Fruit fly (Drosophila melanogaster): Measurements from ENCODE around the gene RpS5a.

RpS5a gene

DNA sequence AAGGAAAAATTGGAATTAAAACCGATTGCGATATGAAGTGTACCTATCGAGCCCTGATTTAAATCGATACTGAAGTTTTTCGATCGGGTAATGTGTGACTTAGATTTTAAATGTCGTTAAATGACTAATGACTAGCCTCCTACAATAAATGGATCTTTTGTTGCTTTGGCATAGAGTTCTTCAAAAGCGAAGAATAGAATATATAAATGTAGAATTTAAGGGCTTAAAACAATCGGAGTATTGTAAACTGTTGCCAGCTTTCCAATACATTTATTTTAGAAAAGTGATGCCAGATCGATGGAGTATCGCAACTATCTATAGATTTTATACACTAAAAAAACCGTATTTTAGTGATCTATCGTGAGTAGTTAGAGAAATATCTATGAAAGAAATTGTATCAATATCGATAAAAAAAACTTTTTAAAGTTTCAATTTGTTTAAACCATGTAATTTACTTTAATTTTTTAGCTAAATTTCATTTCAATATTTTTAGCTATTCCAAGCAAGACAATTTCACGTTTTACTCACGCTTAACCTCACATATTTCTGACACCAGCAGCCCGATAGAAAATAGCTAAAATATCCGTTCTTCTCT, 5.0 kb downstream of the RpS5a start, which contains the start of the genes mei-217 and mei-218 (continued):
- peak; percentile 68 for TF ChIP-seq amos (GFP tag; IDR thresholded peaks at IDR 0.05; ENCODE audit: partially characterized antibody)
- no peak for TF ChIP-seq gro (GFP tag; optimal IDR thresholded peaks at IDR 0.05)
- no peak for TF ChIP-seq ham (GFP tag; IDR thresholded peaks at IDR 0.05)
- no peak for TF ChIP-seq CG12769 (tag; optimal IDR thresholded peaks at IDR 0.05)
- TF ChIP-seq Dp (GFP tag; optimal IDR thresholded peaks at IDR 0.05) = peak; percentile 40
- no peak for TF ChIP-seq cas (GFP tag; IDR thresholded peaks at IDR 0.05)
- no peak for TF ChIP-seq ara (GFP tag; IDR thresholded peaks at IDR 0.05)
- TF ChIP-seq CG7271 (tag; optimal IDR thresholded peaks at IDR 0.05) = no peak
- no peak for TF ChIP-seq PHDP (tag; optimal IDR thresholded peaks at IDR 0.05)
- no peak for TF ChIP-seq Oli (tag; optimal IDR thresholded peaks at IDR 0.05)
- TF ChIP-seq CG17385 (GFP tag; optimal IDR thresholded peaks at IDR 0.05) = no peak
- TF ChIP-seq danr (GFP tag; IDR thresholded peaks at IDR 0.05) = no peak
- TF ChIP-seq CG4730 (GFP tag; IDR thresholded peaks at IDR 0.05) = no peak
- TF ChIP-seq Med (GFP tag) = peak; percentile 58
- TF ChIP-seq bbx (GFP tag; IDR thresholded peaks at IDR 0.05; ENCODE audit: partially characterized antibody) = peak; percentile 71
- TF ChIP-seq Nf-YB (GFP tag; optimal IDR thresholded peaks at IDR 0.05) = no peak
- no peak for TF ChIP-seq org-1 (GFP tag; optimal IDR thresholded peaks at IDR 0.05)
- no peak for TF ChIP-seq CG34376 (GFP tag; optimal IDR thresholded peaks at IDR 0.05)
- TF ChIP-seq CG2875 (GFP tag; optimal IDR thresholded peaks at IDR 0.05) = no peak
- no peak for TF ChIP-seq sc (optimal IDR thresholded peaks at IDR 0.05)
- TF ChIP-seq sc (GFP tag; optimal IDR thresholded peaks at IDR 0.05) = no peak
- no peak for TF ChIP-seq ems (GFP tag; optimal IDR thresholded peaks at IDR 0.05)
- TF ChIP-seq sna (GFP tag; IDR thresholded peaks at IDR 0.05; ENCODE audit: partially characterized antibody) = peak; percentile 66
- no peak for TF ChIP-seq Dip2 (GFP tag; IDR thresholded peaks at IDR 0.05)
- TF ChIP-seq Mrtf (GFP tag; IDR thresholded peaks at IDR 0.05) = no peak
- TF ChIP-seq ftz-f1 (GFP tag; optimal IDR thresholded peaks at IDR 0.05) = no peak
- no peak for TF ChIP-seq CG13123 (GFP tag; optimal IDR thresholded peaks at IDR 0.05)
- TF ChIP-seq bab2 (GFP tag; optimal IDR thresholded peaks at IDR 0.05) = peak; percentile 4
- peak; percentile 32 for TF ChIP-seq lilli (GFP tag; optimal IDR thresholded peaks at IDR 0.05)
- no peak for TF ChIP-seq slp2 (GFP tag; optimal IDR thresholded peaks at IDR 0.05)
- no peak for TF ChIP-seq ac (GFP tag; optimal IDR thresholded peaks at IDR 0.05)
- TF ChIP-seq CG7372 (GFP tag; IDR thresholded peaks at IDR 0.05) = no peak
- TF ChIP-seq CG9876 (GFP tag; optimal IDR thresholded peaks at IDR 0.05) = no peak
- no peak for TF ChIP-seq CG6175 (GFP tag; IDR thresholded peaks at IDR 0.05)
- TF ChIP-seq CG11093 (GFP tag; IDR thresholded peaks at IDR 0.05) = no peak
- TF ChIP-seq CG12659 (GFP tag; optimal IDR thresholded peaks at IDR 0.05) = peak; percentile 52
- TF ChIP-seq HmgZ (tag; optimal IDR thresholded peaks at IDR 0.05) = no peak
- no peak for TF ChIP-seq CG17359 (tag; optimal IDR thresholded peaks at IDR 0.05)

DNA sequence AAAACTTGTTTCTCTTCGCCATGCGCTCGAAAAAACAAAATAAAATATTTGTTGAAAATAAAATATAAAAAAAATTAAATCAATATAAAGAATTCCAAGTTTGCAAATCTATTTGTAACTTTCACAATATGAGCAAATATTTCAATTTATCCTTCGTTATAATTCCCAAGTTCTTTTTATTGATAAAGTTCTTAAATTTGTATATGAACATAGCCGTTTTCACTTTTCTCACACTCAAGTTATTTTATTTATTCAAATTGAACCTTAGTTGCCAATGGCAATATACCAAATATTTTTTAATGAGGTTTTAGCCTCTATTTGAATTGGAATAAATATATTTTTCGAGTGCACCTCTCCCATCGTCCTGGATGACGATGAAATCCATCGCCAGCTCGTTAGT, 15.4 kb downstream of the RpS5a start:
- no peak for TF ChIP-seq CG14667 (GFP tag; IDR thresholded peaks at IDR 0.05)
- no peak for TF ChIP-seq CTCF (GFP tag; optimal IDR thresholded peaks at IDR 0.05)
- TF ChIP-seq danr (GFP tag; IDR thresholded peaks at IDR 0.05) = no peak
- no peak for TF ChIP-seq Opbp (GFP tag; IDR thresholded peaks at IDR 0.05; ENCODE audit: partially characterized antibody)
- TF ChIP-seq CG8765 (GFP tag; IDR thresholded peaks at IDR 0.05) = no peak
- TF ChIP-seq CG6791 (GFP tag; IDR thresholded peaks at IDR 0.05; ENCODE audit: partially characterized antibody) = no peak
- peak; percentile 33 for TF ChIP-seq Sox100B (GFP tag; optimal IDR thresholded peaks at IDR 0.05)
- no peak for TF ChIP-seq CG3995 (GFP tag; optimal IDR thresholded peaks at IDR 0.05)
- TF ChIP-seq ci (GFP tag; IDR thresholded peaks at IDR 0.05) = no peak
- TF ChIP-seq Hr51 (GFP tag; optimal IDR thresholded peaks at IDR 0.05) = no peak
- no peak for TF ChIP-seq trh (GFP tag; optimal IDR thresholded peaks at IDR 0.05)
- TF ChIP-seq Optix (GFP tag; IDR thresholded peaks at IDR 0.05) = no peak
- no peak for TF ChIP-seq CG7745 (tag; optimal IDR thresholded peaks at IDR 0.05)
- no peak for TF ChIP-seq bab2 (GFP tag; optimal IDR thresholded peaks at IDR 0.05)
- TF ChIP-seq klu (GFP tag; IDR thresholded peaks at IDR 0.05) = no peak
- TF ChIP-seq ttk (GFP tag; IDR thresholded peaks at IDR 0.05) = no peak
- peak; percentile 56 for TF ChIP-seq CG3281 (GFP tag; optimal IDR thresholded peaks at IDR 0.05)
- no peak for TF ChIP-seq tgo (GFP tag; IDR thresholded peaks at IDR 0.05)

Data from whole organism, embryonic.